Worm (Caenorhabditis elegans) whole organism, dauer: Measurements from ENCODE around the gene C09H10.9.

Experiments used
- unc-62 ChIP-seq: sonication (generic microtip); optimal IDR thresholded peaks from 2 replicates; lab custom pipeline; 2017; ENCODE audit warnings: missing biosample characterization, missing genetic modification reagents, missing genetic modification characterization

The C09H10.9 gene

ce11 chrII:11140140-11140539, 35.9 kb downstream of the C09H10.9 start, which contains the start of gene F40F8.4:
F40F8.4 (minus strand) TSS chrII:11140240.
- TF ChIP-seq unc-62 (GFP tag; lab: Kevin White, UChicago) = no peak

ce11 chrII:11142571-11142970, 38.3 kb downstream of the C09H10.9 start, which contains the start of gene arrd-6:
arrd-6 (plus strand) TSS chrII:11142739.
- TF ChIP-seq unc-62 (GFP tag; lab: Kevin White, UChicago) = no peak

ce11 chrII:11149866-11150685, 45.8 kb downstream of the C09H10.9 start:
- no peak for TF ChIP-seq unc-62 (GFP tag; lab: Kevin White, UChicago)

DNA sequence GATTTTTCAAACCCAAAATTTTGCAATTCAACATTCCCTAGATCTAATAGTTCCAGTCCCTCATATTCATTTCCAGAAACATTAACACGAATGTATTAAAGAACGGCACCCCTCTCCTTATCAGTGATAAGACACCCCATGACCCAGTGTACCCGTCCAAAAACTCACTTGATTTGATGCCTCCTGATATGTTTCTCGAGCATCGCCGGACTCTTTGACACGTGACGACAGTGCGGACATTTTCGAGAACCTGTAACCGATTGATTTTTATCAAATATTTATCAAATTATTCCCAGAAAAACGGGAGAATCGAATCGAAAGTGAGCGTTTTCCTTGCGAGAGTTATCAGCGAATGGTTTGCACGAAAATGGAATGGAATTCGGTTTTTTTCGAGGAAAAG, 46.7 kb downstream of the C09H10.9 start:
- no peak for TF ChIP-seq unc-62 (GFP tag; lab: Kevin White, UChicago)

- TF ChIP-seq unc-62 (GFP tag; lab: Kevin White, UChicago) = no peak
These were observed 48.2 kb downstream of the C09H10.9 start, which contains the start of gene pqm-1 for ce11 chrII:11152495-11152894. pqm-1 (minus strand) TSS chrII:11152595.

DNA sequence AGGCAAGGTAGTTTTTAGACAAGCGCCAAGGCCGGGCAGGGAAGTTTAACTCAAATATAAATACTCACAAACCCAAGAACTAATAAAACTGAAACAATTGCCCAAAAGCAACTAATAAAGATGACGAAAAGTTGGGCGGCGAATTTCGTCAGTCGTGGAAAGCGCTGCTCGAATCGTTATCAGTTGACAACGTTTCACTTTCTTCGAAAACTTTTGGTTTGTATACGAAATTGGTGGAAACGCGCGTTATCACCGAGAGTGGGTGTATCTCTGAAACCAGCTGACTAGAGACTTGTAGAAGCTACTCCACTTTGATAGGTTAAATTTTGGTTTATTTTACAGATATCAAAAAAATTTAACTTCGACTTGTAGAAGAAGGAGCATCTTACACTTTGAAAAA, 48.8 kb downstream of the C09H10.9 start:
- no peak for TF ChIP-seq unc-62 (GFP tag; lab: Kevin White, UChicago)

- no peak for TF ChIP-seq unc-62 (GFP tag; lab: Kevin White, UChicago)
These were observed 49.5 kb downstream of the C09H10.9 start for ce11 chrII:11153800-11154199.

DNA sequence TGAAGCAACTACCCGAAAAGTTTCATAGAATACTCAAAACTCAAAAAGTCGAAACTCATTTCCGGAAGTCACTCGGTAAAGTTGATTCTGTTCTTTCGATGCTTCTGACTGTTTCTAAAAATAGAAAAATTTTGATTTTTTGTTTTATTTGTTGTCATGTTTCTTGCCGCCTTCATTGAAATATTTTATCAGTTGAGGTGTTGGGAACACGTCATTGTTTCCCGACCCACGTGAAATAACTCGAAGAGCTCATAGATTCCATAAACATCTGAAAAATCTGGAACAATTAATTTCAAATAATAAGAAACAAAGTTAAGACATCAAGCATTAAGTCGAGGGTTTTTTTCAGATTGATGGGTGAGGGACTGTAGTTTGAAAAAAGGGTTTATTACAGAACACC, 50.7 kb downstream of the C09H10.9 start:
- no peak for TF ChIP-seq unc-62 (GFP tag; lab: Kevin White, UChicago)

DNA sequence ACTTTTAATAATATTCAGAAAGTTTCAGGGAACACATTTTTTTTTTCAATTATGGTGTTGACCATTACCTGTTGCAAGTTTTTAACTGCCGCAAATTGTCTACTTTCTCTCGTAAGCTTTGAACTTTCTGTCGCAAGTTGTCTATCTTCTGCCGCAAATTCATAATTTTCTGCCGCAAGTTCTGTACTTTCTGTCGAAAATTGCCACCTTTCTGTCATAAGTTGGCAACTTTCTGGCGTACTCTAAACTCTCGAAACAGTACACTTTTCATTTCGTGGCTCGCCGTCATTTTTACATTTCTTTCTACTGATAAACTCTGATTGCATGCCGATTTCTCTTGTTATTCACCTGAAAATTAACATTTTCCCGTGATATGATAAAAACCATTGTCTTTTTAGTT, 51.1 kb downstream of the C09H10.9 start:
- TF ChIP-seq unc-62 (GFP tag; lab: Kevin White, UChicago) = no peak
